Fruit fly (Drosophila melanogaster) whole organism, embryonic: Measurements from ENCODE around the gene Tfb5.

ENCODE experiments used
- Atf3 ChIP-seq: fragments of 200-800 bp; sonication (Bioruptor generic); optimal IDR thresholded peaks from 3 replicates; lab custom pipeline; 2016; ENCODE audit warnings: missing biosample characterization, missing genetic modification characterization
- B-H2 ChIP-seq: fragments of 200-800 bp; sonication (Bioruptor generic); optimal IDR thresholded peaks from 2 replicates; lab custom pipeline; 2018; ENCODE audit warnings: missing biosample characterization, mild to moderate bottlenecking, missing genetic modification characterization
- BEAF-32 ChIP-seq: fragments of 200-800 bp; sonication (Bioruptor generic); optimal IDR thresholded peaks from 3 replicates; lab custom pipeline; 2017; ENCODE audit warnings: missing biosample characterization, missing genetic modification characterization, mild to moderate bottlenecking, moderate library complexity, missing genetic modification reagents
- Bgb ChIP-seq: fragments of 200-800 bp; sonication (Bioruptor generic); IDR thresholded peaks from 2 replicates; pipeline ENCODE4 v1.3.6; 2022; ENCODE audit warnings: missing biosample characterization, missing genetic modification characterization; ENCODE audit not compliant: partially characterized antibody
- CG10366 ChIP-seq: fragments of 200-800 bp; sonication (Bioruptor generic); IDR thresholded peaks from 2 replicates; pipeline ENCODE4 v1.3.6; 2022; ENCODE audit warnings: missing biosample characterization, missing genetic modification characterization
- CG10959 ChIP-seq: fragments of 200-800 bp; sonication (Bioruptor generic); IDR thresholded peaks from 2 replicates; pipeline ENCODE4 v1.3.6; 2022; ENCODE audit warnings: missing biosample characterization, missing genetic modification characterization
- CG11504 ChIP-seq: fragments of 200-800 bp; sonication (Bioruptor generic); optimal IDR thresholded peaks from 3 replicates; lab custom pipeline; 2019; ENCODE audit warnings: missing biosample characterization, mild to moderate bottlenecking, missing genetic modification characterization, moderate library complexity
- CG1647 ChIP-seq: fragments of 200-800 bp; sonication (Bioruptor generic); optimal IDR thresholded peaks from 3 replicates; lab custom pipeline; 2016; ENCODE audit warnings: missing biosample characterization, missing genetic modification characterization
- CG2678 ChIP-seq: fragments of 200-800 bp; sonication (Bioruptor generic); optimal IDR thresholded peaks from 3 replicates; lab custom pipeline; 2019; ENCODE audit warnings: missing biosample characterization, mild to moderate bottlenecking, missing genetic modification characterization, moderate library complexity
- CG2875 ChIP-seq: fragments of 200-800 bp; sonication (Bioruptor generic); optimal IDR thresholded peaks from 2 replicates; lab custom pipeline; 2017; ENCODE audit warnings: missing biosample characterization, mild to moderate bottlenecking, missing genetic modification characterization, missing genetic modification reagents
- CG2889 ChIP-seq: fragments of 200-800 bp; sonication (Bioruptor generic); IDR thresholded peaks from 3 replicates; pipeline ENCODE4 v1.3.6; 2022; ENCODE audit warnings: missing biosample characterization, missing genetic modification characterization
- CG30431 ChIP-seq: fragments of 200-800 bp; sonication (Bioruptor generic); optimal IDR thresholded peaks from 2 replicates; lab custom pipeline; 2017; ENCODE audit warnings: missing biosample characterization, missing genetic modification characterization
- CG31224 ChIP-seq: fragments of 200-800 bp; sonication (Bioruptor generic); IDR thresholded peaks from 2 replicates; pipeline ENCODE4 v1.3.6; 2022; ENCODE audit warnings: missing biosample characterization, missing genetic modification characterization
- CG31388 ChIP-seq: fragments of 200-800 bp; sonication (Bioruptor generic); optimal IDR thresholded peaks from 2 replicates; lab custom pipeline; 2016; ENCODE audit warnings: missing biosample characterization, missing genetic modification characterization
- CG3163 ChIP-seq: fragments of 200-800 bp; sonication (Bioruptor generic); optimal IDR thresholded peaks from 3 replicates; lab custom pipeline; 2016; ENCODE audit warnings: missing biosample characterization, missing genetic modification characterization
- CG33213 ChIP-seq: fragments of 200-800 bp; sonication (Bioruptor generic); optimal IDR thresholded peaks from 3 replicates; lab custom pipeline; 2016; ENCODE audit warnings: missing biosample characterization, missing genetic modification characterization
- CG4617 ChIP-seq: fragments of 200-800 bp; sonication (Bioruptor generic); optimal IDR thresholded peaks from 3 replicates; lab custom pipeline; 2016; ENCODE audit warnings: missing biosample characterization, missing genetic modification characterization, borderline replicate concordance
- CG6272 ChIP-seq: fragments of 200-800 bp; sonication (Bioruptor generic); IDR thresholded peaks from 2 replicates; pipeline ENCODE4 v1.3.6; 2022; ENCODE audit warnings: missing biosample characterization, missing genetic modification characterization
- CG7357 ChIP-seq: fragments of 200-800 bp; sonication (Bioruptor generic); IDR thresholded peaks from 3 replicates; pipeline ENCODE4 v1.3.6; 2022; ENCODE audit warnings: missing biosample characterization, missing genetic modification characterization
- Dfd ChIP-seq, 2 experiments: fragments of >200 bp; optimal IDR thresholded peaks; 2 replicates each; lab custom pipeline; 2017; ENCODE audit warnings: missing biosample characterization in 2 of 2, missing genetic modification characterization in 2 of 2
- HLHmδ ChIP-seq: fragments of 200-800 bp; sonication (Bioruptor generic); optimal IDR thresholded peaks from 2 replicates; lab custom pipeline; 2018; ENCODE audit warnings: missing biosample characterization, mild to moderate bottlenecking, missing genetic modification characterization, moderate library complexity
- Kr ChIP-seq: fragments of 200-800 bp; sonication (Bioruptor generic); optimal IDR thresholded peaks from 2 replicates; lab custom pipeline; 2017; ENCODE audit warnings: missing biosample characterization, mild to moderate bottlenecking, missing genetic modification characterization
- MESR4 ChIP-seq: fragments of 200-800 bp; sonication (Bioruptor generic); optimal IDR thresholded peaks from 2 replicates; lab custom pipeline; 2018; ENCODE audit warnings: missing biosample characterization, mild to moderate bottlenecking, missing genetic modification characterization, moderate library complexity
- Meics ChIP-seq: fragments of 200-800 bp; sonication (Bioruptor generic); optimal IDR thresholded peaks from 2 replicates; lab custom pipeline; 2017; ENCODE audit warnings: missing biosample characterization, mild to moderate bottlenecking, missing genetic modification characterization
- PHDP ChIP-seq: fragments of 200-800 bp; sonication (Bioruptor generic); optimal IDR thresholded peaks from 3 replicates; lab custom pipeline; 2018; ENCODE audit warnings: missing biosample characterization, mild to moderate bottlenecking, missing genetic modification characterization, moderate library complexity
- Rfx ChIP-seq: fragments of 200-800 bp; sonication (Bioruptor generic); IDR thresholded peaks from 2 replicates; pipeline ENCODE4 v1.3.6; 2022; ENCODE audit warnings: missing biosample characterization, missing genetic modification characterization
- Spps ChIP-seq: fragments of 200-800 bp; sonication (Bioruptor generic); optimal IDR thresholded peaks from 2 replicates; lab custom pipeline; 2018; ENCODE audit warnings: missing biosample characterization, mild to moderate bottlenecking, missing genetic modification characterization
- ci ChIP-seq: fragments of 200-800 bp; sonication (Bioruptor generic); IDR thresholded peaks from 3 replicates; pipeline ENCODE4 v1.3.6; 2022; ENCODE audit warnings: missing biosample characterization, missing genetic modification characterization
- crp ChIP-seq, 2 experiments: fragments of 200-800 bp; sonication (Bioruptor generic); optimal IDR thresholded peaks; 2 replicates in 1 of 2; 3 replicates in 1 of 2; lab custom pipeline; 2017; ENCODE audit warnings: missing biosample characterization in 2 of 2, missing genetic modification characterization in 2 of 2, mild to moderate bottlenecking in 1 of 2, moderate library complexity in 1 of 2
- ems ChIP-seq: fragments of 200-800 bp; sonication (Bioruptor generic); optimal IDR thresholded peaks from 3 replicates; lab custom pipeline; 2016; ENCODE audit warnings: missing biosample characterization, missing genetic modification characterization
- esg ChIP-seq: fragments of 200-800 bp; sonication (Bioruptor generic); conservative IDR thresholded peaks from 2 replicates; pipeline ENCODE4 v1.3.6; 2022; ENCODE audit warnings: missing biosample characterization, missing genetic modification characterization
- fd102C ChIP-seq: fragments of 200-800 bp; sonication (Bioruptor generic); optimal IDR thresholded peaks from 2 replicates; lab custom pipeline; 2018; ENCODE audit warnings: missing biosample characterization, mild to moderate bottlenecking, missing genetic modification characterization, moderate library complexity
- fd64A ChIP-seq: fragments of 200-800 bp; sonication (Bioruptor generic); optimal IDR thresholded peaks from 3 replicates; lab custom pipeline; 2018; ENCODE audit warnings: missing biosample characterization, mild to moderate bottlenecking, missing genetic modification characterization
- fu2 ChIP-seq: fragments of 200-800 bp; sonication (Bioruptor generic); optimal IDR thresholded peaks from 2 replicates; lab custom pipeline; 2016; ENCODE audit warnings: missing biosample characterization, missing genetic modification characterization
- hbn ChIP-seq: fragments of 200-800 bp; sonication (Bioruptor generic); IDR thresholded peaks from 2 replicates; pipeline ENCODE4 v1.3.6; 2022; ENCODE audit warnings: missing biosample characterization, missing genetic modification characterization; ENCODE audit not compliant: partially characterized antibody
- kah ChIP-seq: fragments of 200-800 bp; sonication (Bioruptor generic); optimal IDR thresholded peaks from 2 replicates; lab custom pipeline; 2018; ENCODE audit warnings: missing biosample characterization, mild to moderate bottlenecking, missing genetic modification characterization
- kay ChIP-seq: fragments of 200-800 bp; sonication (Bioruptor generic); optimal IDR thresholded peaks from 2 replicates; lab custom pipeline; 2016; ENCODE audit warnings: missing biosample characterization, missing genetic modification characterization
- luna ChIP-seq: fragments of 200-800 bp; sonication (Bioruptor generic); optimal IDR thresholded peaks from 2 replicates; lab custom pipeline; 2016; ENCODE audit warnings: missing biosample characterization, missing genetic modification characterization
- nau ChIP-seq: fragments of 200-800 bp; sonication (Bioruptor generic); optimal IDR thresholded peaks from 3 replicates; lab custom pipeline; 2017; ENCODE audit warnings: missing biosample characterization, mild to moderate bottlenecking, missing genetic modification characterization, missing genetic modification reagents
- nerfin-1 ChIP-seq: fragments of 200-800 bp; sonication (Bioruptor generic); optimal IDR thresholded peaks from 3 replicates; lab custom pipeline; 2019; ENCODE audit warnings: missing biosample characterization, mild to moderate bottlenecking, missing genetic modification characterization, moderate library complexity
- otp ChIP-seq: fragments of 200-800 bp; sonication (Bioruptor generic); IDR thresholded peaks from 3 replicates; pipeline ENCODE4, ENCODE4 v1.3.6; 2022; ENCODE audit warnings: missing biosample characterization, missing genetic modification characterization
- pnt ChIP-seq: fragments of 200-800 bp; sonication (Bioruptor generic); optimal IDR thresholded peaks from 3 replicates; lab custom pipeline; 2016; ENCODE audit warnings: missing biosample characterization, missing genetic modification characterization
- pros ChIP-seq: fragments of 200-800 bp; sonication (Bioruptor generic); optimal IDR thresholded peaks from 3 replicates; lab custom pipeline; 2019; ENCODE audit warnings: missing biosample characterization, mild to moderate bottlenecking, missing genetic modification characterization, moderate library complexity
- sens-2 ChIP-seq: fragments of 200-800 bp; sonication (Bioruptor generic); IDR thresholded peaks from 2 replicates; pipeline ENCODE4 v1.3.6; 2022; ENCODE audit warnings: missing biosample characterization, missing genetic modification characterization
- sna ChIP-seq: fragments of 200-800 bp; sonication (Bioruptor generic); IDR thresholded peaks from 2 replicates; pipeline ENCODE4 v1.3.6; 2022; ENCODE audit warnings: missing biosample characterization, missing genetic modification characterization; ENCODE audit not compliant: partially characterized antibody
- tna ChIP-seq: fragments of 200-800 bp; sonication (Bioruptor generic); IDR thresholded peaks from 2 replicates; pipeline ENCODE4 v1.3.6; 2022; ENCODE audit warnings: missing biosample characterization, missing genetic modification characterization; ENCODE audit not compliant: partially characterized antibody
- unc-4 ChIP-seq: fragments of 200-800 bp; sonication (Bioruptor generic); IDR thresholded peaks from 2 replicates; pipeline ENCODE4 v1.3.6; 2022; ENCODE audit warnings: missing biosample characterization, missing genetic modification characterization; ENCODE audit not compliant: partially characterized antibody
- vvl ChIP-seq: fragments of 200-800 bp; sonication (Bioruptor generic); IDR thresholded peaks from 2 replicates; pipeline ENCODE4 v1.3.6; 2022; ENCODE audit warnings: missing biosample characterization, missing genetic modification characterization
- zfh1 ChIP-seq: fragments of 200-800 bp; sonication (Bioruptor generic); IDR thresholded peaks from 3 replicates; pipeline ENCODE4 v1.3.6; 2022; ENCODE audit warnings: missing biosample characterization, missing genetic modification characterization

The Tfb5 gene

DNA sequence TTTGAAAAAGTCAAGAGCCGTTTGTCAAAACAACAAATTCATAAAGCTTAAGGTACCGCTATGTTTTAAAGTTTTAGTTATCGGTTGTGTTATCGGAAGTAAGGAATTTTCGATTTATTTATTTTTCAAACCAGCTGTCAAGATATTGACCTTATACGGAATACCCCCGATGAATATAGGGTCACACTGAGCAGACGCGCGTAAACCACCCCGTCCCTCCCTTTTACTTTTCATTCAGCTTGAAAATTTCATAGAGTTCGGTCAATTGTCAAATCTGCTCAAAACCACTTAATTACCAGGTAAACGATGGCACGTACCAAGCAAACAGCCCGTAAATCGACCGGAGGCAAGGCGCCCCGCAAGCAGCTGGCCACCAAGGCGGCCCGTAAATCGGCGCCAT is 44.3 kb upstream of the Tfb5 start, which contains the start of the genes CG14036 and His3.3A (continued):
- peak; percentile 20 for TF ChIP-seq nerfin-1
- TF ChIP-seq CG33213, result no peak
- no peak for TF ChIP-seq Meics (GFP tag; lab: Kevin White, UChicago)
- no peak for TF ChIP-seq pros (GFP tag; lab: Kevin White, UChicago)
- TF ChIP-seq HLHmδ, result peak; percentile 74
- TF ChIP-seq pnt, result no peak
- peak; percentile 42 for TF ChIP-seq Rfx
- TF ChIP-seq unc-4, result peak; percentile 69
- TF ChIP-seq zfh1 (GFP tag; lab: Robert Waterston, UW), result no peak
- TF ChIP-seq fd64A (GFP tag; lab: Kevin White, UChicago), result no peak
- peak; percentile 58; the same call in 1 of the 3 replicates for TF ChIP-seq ci (GFP tag; lab: Robert Waterston, UW)
- peak; percentile 43 for TF ChIP-seq CG4617 (GFP tag; lab: Kevin White, UChicago)
- TF ChIP-seq CG1647, result no peak
- no peak for TF ChIP-seq CG3163 (GFP tag; lab: Kevin White, UChicago)
- TF ChIP-seq CG6272 (GFP tag; lab: Robert Waterston, UW), result no peak
- no peak for TF ChIP-seq CG10959 (GFP tag; lab: Robert Waterston, UW)
- TF ChIP-seq CG2875 (GFP tag; lab: Kevin White, UChicago), result no peak
- TF ChIP-seq Kr (GFP tag; lab: Kevin White, UChicago), result no peak
- TF ChIP-seq Bgb, result peak; percentile 75
- no peak for TF ChIP-seq CG10366 (GFP tag; lab: Robert Waterston, UW)
- TF ChIP-seq nau (GFP tag; lab: Kevin White, UChicago), result no peak
- TF ChIP-seq Atf3 (GFP tag; lab: Kevin White, UChicago), result no peak
- TF ChIP-seq MESR4 (GFP tag; lab: Kevin White, UChicago), result peak; percentile 89
- TF ChIP-seq CG2678 (tag; lab: Kevin White, UChicago), result peak; percentile 14
- TF ChIP-seq B-H2 (GFP tag; lab: Kevin White, UChicago), result peak; percentile 30
- TF ChIP-seq kah (GFP tag; lab: Kevin White, UChicago), result no peak
- TF ChIP-seq crp (GFP tag; optimal IDR thresholded peaks at IDR 0.05; lab: Kevin White, UChicago), result peak in 1 of 2 experiments; percentile 77
- peak; percentile 50 for TF ChIP-seq ems
- TF ChIP-seq sna (GFP tag; lab: Robert Waterston, UW), result peak; percentile 66
- peak; percentile 4 for TF ChIP-seq PHDP
- no peak for TF ChIP-seq fd102C (GFP tag; lab: Kevin White, UChicago)
- TF ChIP-seq esg, result no peak

DNA sequence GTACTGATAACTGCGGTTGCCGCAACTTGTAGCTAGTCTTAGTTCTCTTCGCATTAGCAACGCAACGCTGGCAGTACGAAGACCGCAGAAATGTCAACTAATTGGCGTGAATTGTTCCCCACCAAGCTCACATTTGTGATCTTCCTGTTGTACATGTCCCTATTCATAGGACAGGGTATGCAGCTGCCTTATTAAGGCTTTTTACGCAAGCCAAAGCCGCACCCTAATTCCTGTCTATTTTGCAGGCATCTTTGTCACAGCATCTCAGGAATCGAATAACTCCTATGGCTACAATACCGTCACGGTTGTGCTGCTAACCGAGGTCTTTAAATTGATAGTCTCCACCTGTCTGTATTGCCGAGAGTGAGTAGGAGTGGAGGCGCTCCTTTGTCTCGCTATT is 42.4 kb upstream of the Tfb5 start, which contains the start of gene eIF3h:
Gene eIF3h, minus strand, starts transcription at position 101 of the 400 bp plus-strand sequence.
- peak; percentile 42 for TF ChIP-seq CG11504
- no peak for TF ChIP-seq Bgb
- no peak for TF ChIP-seq ems
- TF ChIP-seq fu2, result no peak
- no peak for TF ChIP-seq CG30431 (GFP tag; lab: Kevin White, UChicago)
- TF ChIP-seq Spps (tag; lab: Kevin White, UChicago), result no peak
- TF ChIP-seq kay (GFP tag; lab: Kevin White, UChicago), result no peak
- TF ChIP-seq tna (GFP tag; lab: Robert Waterston, UW), result no peak

DNA sequence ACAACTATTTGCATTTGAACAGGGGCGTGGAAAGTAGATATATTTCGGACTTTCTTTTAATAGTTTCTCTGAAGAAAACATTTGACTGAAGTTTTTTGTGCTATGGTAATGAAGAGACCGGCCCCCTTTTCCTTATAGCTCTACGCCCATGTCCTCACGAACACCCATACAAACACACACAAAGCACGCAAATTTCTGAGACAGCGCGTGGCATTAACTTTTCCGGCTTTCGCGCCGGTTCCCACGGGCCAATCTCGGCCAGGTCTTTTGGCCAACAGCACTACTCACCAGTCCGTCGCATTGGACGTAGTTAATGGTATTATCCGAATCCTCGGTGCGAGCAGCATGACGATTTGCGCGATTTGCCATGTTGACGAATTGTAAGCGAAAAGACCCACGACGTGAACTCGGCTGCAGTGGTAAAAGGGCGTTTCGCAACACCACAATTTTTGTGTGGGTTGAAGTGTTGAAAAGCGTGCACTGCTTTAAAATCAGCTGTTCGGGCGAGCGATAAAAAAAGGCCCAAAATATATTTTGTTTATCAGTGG is 41.8 kb upstream of the Tfb5 start, which contains the start of gene senju:
Gene senju, plus strand, starts transcription at position 477 of the 548 bp plus-strand sequence.
- TF ChIP-seq otp (peak; percentile 57), Dfd (GFP tag; optimal IDR thresholded peaks at IDR 0.05; lab: Kevin White, UChicago) (no peak), luna (peak; percentile 46), CG31224 (GFP tag; lab: Robert Waterston, UW) (peak; percentile 63), CG10366 (GFP tag; lab: Robert Waterston, UW) (peak; percentile 82), BEAF-32 (GFP tag; lab: Kevin White, UChicago) (peak; percentile 57), hbn (GFP tag; lab: Robert Waterston, UW) (0 out of 2 replicates have a peak, but pooled peaks have one; percentile 42), Bgb (peak; percentile 48; the same call in 1 of the 2 replicates), CG31388 (GFP tag; lab: Kevin White, UChicago) (peak; percentile 4), vvl (peak; percentile 96), CG7357 (GFP tag; lab: Robert Waterston, UW) (no peak; the same call in 2 of the 3 replicates), sens-2 (peak; percentile 76), CG2889 (GFP tag; lab: Robert Waterston, UW) (peak; percentile 71), kah (GFP tag; lab: Kevin White, UChicago) (peak; percentile 21)
